Fruit fly (Drosophila melanogaster): Measurements from ENCODE around the gene Sfp36F.

The Sfp36F gene

DNA sequence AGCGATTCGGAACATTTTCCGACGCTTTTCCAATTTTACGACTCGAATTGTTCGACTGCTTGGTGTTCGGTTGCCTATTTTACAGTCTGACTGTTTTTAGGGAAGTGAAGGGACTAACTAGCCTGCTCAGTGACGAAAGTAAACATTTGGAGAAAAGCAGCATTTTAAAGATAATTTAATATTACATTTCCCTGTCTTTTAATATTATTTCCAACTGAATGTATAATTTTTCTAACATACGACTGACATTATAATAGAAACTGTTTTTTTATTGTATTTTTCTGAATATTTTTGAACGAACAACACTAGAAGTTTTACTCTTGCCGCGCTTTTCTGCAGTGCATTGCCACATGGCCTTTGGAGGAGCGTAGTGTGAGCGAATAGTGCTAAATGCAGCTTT, 6.7 kb upstream of the Sfp36F start, which contains the start of gene CG31787:
CG31787 (minus strand) TSS at position 101 of the 400 bp plus-strand sequence.
- TF ChIP-seq CG9139 (GFP tag; optimal IDR thresholded peaks at IDR 0.05): no peak
- TF ChIP-seq cyc (GFP tag; optimal IDR thresholded peaks at IDR 0.05): no peak
- TF ChIP-seq Smox (GFP tag; optimal IDR thresholded peaks at IDR 0.05): no peak
- TF ChIP-seq CG6792 (GFP tag; optimal IDR thresholded peaks at IDR 0.05): no peak

DNA sequence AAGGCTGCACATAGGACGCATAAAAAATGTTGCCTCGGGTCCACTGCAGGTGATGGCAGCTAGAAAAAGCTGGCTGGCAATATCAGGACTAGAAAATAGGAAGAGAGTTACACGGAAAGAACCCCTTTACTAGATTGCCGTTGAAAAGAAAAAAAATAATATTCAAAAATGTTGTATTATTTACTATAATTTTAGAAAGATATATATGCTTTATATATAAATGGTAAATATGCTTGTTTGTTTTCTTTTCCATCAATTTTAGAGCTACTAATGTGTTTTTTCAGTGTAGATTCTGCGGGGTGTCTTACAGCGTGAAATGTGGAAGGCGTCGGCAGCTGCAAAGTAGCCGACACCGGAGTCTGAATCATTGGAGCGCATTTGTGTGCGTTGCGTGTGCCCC, 5.2 kb upstream of the Sfp36F start:
- TF ChIP-seq ss (GFP tag; optimal IDR thresholded peaks at IDR 0.05) (no peak), CG8319 (GFP tag; optimal IDR thresholded peaks at IDR 0.05) (no peak), CG8119 (GFP tag; IDR thresholded peaks at IDR 0.05) (0 out of 3 replicates have a peak, but pooled peaks have one; percentile 42), Ets96B (tag; optimal IDR thresholded peaks at IDR 0.05) (peak; percentile 1), pdm3 (GFP tag; optimal IDR thresholded peaks at IDR 0.05) (no peak), CG6163 (GFP tag; IDR thresholded peaks at IDR 0.05) (peak; percentile 46; the same call in 1 of the 3 replicates), Eip75B (GFP tag; optimal IDR thresholded peaks at IDR 0.05) (no peak), CG6276 (GFP tag; optimal IDR thresholded peaks at IDR 0.05) (no peak), CG6854 (GFP tag; optimal IDR thresholded peaks at IDR 0.05) (no peak), Sox14 (GFP tag; optimal IDR thresholded peaks at IDR 0.05) (no peak), lz (GFP tag; optimal IDR thresholded peaks at IDR 0.05) (no peak), CG11762 (GFP tag; optimal IDR thresholded peaks at IDR 0.05; ENCODE audit: insufficient read depth) (no peak), salr (GFP tag; optimal IDR thresholded peaks at IDR 0.05) (no peak), Smox (GFP tag; optimal IDR thresholded peaks at IDR 0.05) (no peak), Lpt (GFP tag; optimal IDR thresholded peaks at IDR 0.05) (no peak), Met (GFP tag; optimal IDR thresholded peaks at IDR 0.05) (no peak), CG3919 (GFP tag; optimal IDR thresholded peaks at IDR 0.05) (no peak), Sox15 (GFP tag; optimal IDR thresholded peaks at IDR 0.05) (no peak), achi (GFP tag; optimal IDR thresholded peaks at IDR 0.05) (peak; percentile 8), spab (GFP tag; optimal IDR thresholded peaks at IDR 0.05) (peak; percentile 9), CG32006 (GFP tag; optimal IDR thresholded peaks at IDR 0.05) (peak; percentile 33), CG7368 (GFP tag; optimal IDR thresholded peaks at IDR 0.05) (no peak), Ets21C (GFP tag; optimal IDR thresholded peaks at IDR 0.05) (no peak), esn (GFP tag; optimal IDR thresholded peaks at IDR 0.05) (no peak), dac (GFP tag; optimal IDR thresholded peaks at IDR 0.05) (no peak), Sox102F (GFP tag; optimal IDR thresholded peaks at IDR 0.05) (no peak), Eip93F (GFP tag; optimal IDR thresholded peaks at IDR 0.05) (no peak), Hr38 (GFP tag; optimal IDR thresholded peaks at IDR 0.05) (no peak), CG6808 (GFP tag; optimal IDR thresholded peaks at IDR 0.05) (no peak), Eip78C (GFP tag) (no peak), vri (GFP tag; optimal IDR thresholded peaks at IDR 0.05) (no peak), CG10631 (GFP tag; optimal IDR thresholded peaks at IDR 0.05) (peak; percentile 2), CG9139 (GFP tag; optimal IDR thresholded peaks at IDR 0.05) (no peak), OdsH (GFP tag; optimal IDR thresholded peaks at IDR 0.05) (no peak), Hr39 (GFP tag; optimal IDR thresholded peaks at IDR 0.05) (no peak), dsx (GFP tag; optimal IDR thresholded peaks at IDR 0.05; ENCODE audit: poor library complexity, severe bottlenecking) (no peak), CG31627 (GFP tag; optimal IDR thresholded peaks at IDR 0.05) (no peak), fd59A (GFP tag; optimal IDR thresholded peaks at IDR 0.05) (no peak), Blimp-1 (GFP tag; optimal IDR thresholded peaks at IDR 0.05) (no peak), CG11902 (GFP tag; optimal IDR thresholded peaks at IDR 0.05) (no peak), CG1621 (tag; optimal IDR thresholded peaks at IDR 0.05) (no peak), Hr4 (GFP tag; optimal IDR thresholded peaks at IDR 0.05) (no peak), CG10669 (GFP tag; optimal IDR thresholded peaks at IDR 0.05) (no peak)
